Fruit fly (Drosophila melanogaster) whole organism, embryonic: ENCODE data around the gene CG12945.
A peak's percentile ranks its signal among the peaks of the same experiment; 100 is the strongest.

Source experiments
- Abd-B ChIP-seq: fragments of 200-800 bp; sonication (Bioruptor generic); optimal IDR thresholded peaks from 2 replicates; lab custom pipeline; 2018; ENCODE audit warnings: missing biosample characterization, mild to moderate bottlenecking, missing genetic modification characterization, moderate library complexity
- CG10565 ChIP-seq: fragments of 200-800 bp; sonication (Bioruptor generic); optimal IDR thresholded peaks from 3 replicates; lab custom pipeline; 2016; ENCODE audit warnings: missing biosample characterization, mild to moderate bottlenecking, missing genetic modification characterization
- CG10654 ChIP-seq: fragments of 200-800 bp; sonication (Bioruptor generic); optimal IDR thresholded peaks from 2 replicates; lab custom pipeline; 2016; ENCODE audit warnings: missing biosample characterization, missing genetic modification characterization
- CG10959 ChIP-seq: fragments of 200-800 bp; sonication (Bioruptor generic); IDR thresholded peaks from 2 replicates; pipeline ENCODE4 v1.3.6; 2022; ENCODE audit warnings: missing biosample characterization, missing genetic modification characterization
- CG12299 ChIP-seq: fragments of 200-800 bp; sonication (Bioruptor generic); optimal IDR thresholded peaks from 2 replicates; lab custom pipeline; 2018; ENCODE audit warnings: missing biosample characterization, mild to moderate bottlenecking, missing genetic modification characterization
- CG13287 ChIP-seq: fragments of 200-800 bp; sonication (Bioruptor generic); IDR thresholded peaks from 2 replicates; pipeline ENCODE4 v1.3.6; 2022; ENCODE audit warnings: missing biosample characterization, missing genetic modification characterization; ENCODE audit not compliant: partially characterized antibody
- CG1529 ChIP-seq: fragments of 200-800 bp; sonication (Bioruptor generic); optimal IDR thresholded peaks from 3 replicates; lab custom pipeline; 2018; ENCODE audit warnings: missing biosample characterization, missing genetic modification characterization
- CG2199 ChIP-seq: fragments of 200-800 bp; sonication (Bioruptor generic); IDR thresholded peaks from 3 replicates; pipeline ENCODE4 v1.3.6; 2022; ENCODE audit warnings: missing biosample characterization, missing genetic modification characterization
- CG31224 ChIP-seq: fragments of 200-800 bp; sonication (Bioruptor generic); IDR thresholded peaks from 2 replicates; pipeline ENCODE4 v1.3.6; 2022; ENCODE audit warnings: missing biosample characterization, missing genetic modification characterization
- CG3407 ChIP-seq: fragments of 200-800 bp; sonication (Bioruptor generic); optimal IDR thresholded peaks from 2 replicates; lab custom pipeline; 2018; ENCODE audit warnings: missing biosample characterization, mild to moderate bottlenecking, missing genetic modification characterization
- CG3995 ChIP-seq: fragments of 200-800 bp; sonication (Bioruptor generic); optimal IDR thresholded peaks from 3 replicates; lab custom pipeline; 2016; ENCODE audit warnings: missing biosample characterization, missing genetic modification characterization
- CG6272 ChIP-seq: fragments of 200-800 bp; sonication (Bioruptor generic); IDR thresholded peaks from 2 replicates; pipeline ENCODE4 v1.3.6; 2022; ENCODE audit warnings: missing biosample characterization, missing genetic modification characterization
- CG6654 ChIP-seq: fragments of 200-800 bp; sonication (Bioruptor generic); optimal IDR thresholded peaks from 2 replicates; lab custom pipeline; 2017; ENCODE audit warnings: missing biosample characterization, mild to moderate bottlenecking, missing genetic modification characterization
- CG8281 ChIP-seq: fragments of 200-800 bp; sonication (Bioruptor generic); optimal IDR thresholded peaks from 2 replicates; lab custom pipeline; 2018; ENCODE audit warnings: missing biosample characterization, mild to moderate bottlenecking, missing genetic modification characterization, moderate library complexity
- CG8359 ChIP-seq: fragments of 200-800 bp; sonication (Bioruptor generic); optimal IDR thresholded peaks from 2 replicates; lab custom pipeline; 2017; ENCODE audit warnings: missing biosample characterization, mild to moderate bottlenecking, missing genetic modification characterization, borderline replicate concordance
- CG8478 ChIP-seq: fragments of >200 bp; optimal IDR thresholded peaks from 2 replicates; lab custom pipeline; 2018
- CG9437 ChIP-seq: fragments of 200-800 bp; sonication (Bioruptor generic); optimal IDR thresholded peaks from 2 replicates; lab custom pipeline; 2018; ENCODE audit warnings: missing biosample characterization, mild to moderate bottlenecking, missing genetic modification characterization
- D19A ChIP-seq: fragments of 200-800 bp; optimal IDR thresholded peaks from 3 replicates; lab custom pipeline; 2019; ENCODE audit warnings: missing biosample characterization, mild to moderate bottlenecking, missing genetic modification characterization, moderate library complexity
- Dad ChIP-seq: fragments of 200-800 bp; sonication (Bioruptor generic); optimal IDR thresholded peaks from 3 replicates; lab custom pipeline; 2016; ENCODE audit warnings: missing biosample characterization, missing genetic modification characterization
- Dek ChIP-seq: fragments of 200-800 bp; sonication (Bioruptor generic); optimal IDR thresholded peaks from 3 replicates; lab custom pipeline; 2019; ENCODE audit warnings: missing biosample characterization, mild to moderate bottlenecking, missing genetic modification characterization, moderate library complexity
- Doc2 ChIP-seq: fragments of 200-800 bp; sonication (Bioruptor generic); IDR thresholded peaks from 2 replicates; pipeline ENCODE4 v1.3.6; 2022; ENCODE audit warnings: missing biosample characterization, missing genetic modification characterization
- Eip74EF ChIP-seq, 2 experiments: fragments of 200-800 bp in 1 of 2; fragments of >200 bp in 1 of 2; sonication (Bioruptor generic) in 1 of 2; optimal IDR thresholded peaks; 2 replicates each; lab custom pipeline; 2017 to 2019; ENCODE audit warnings: missing biosample characterization in 2 of 2, missing genetic modification characterization in 2 of 2, mild to moderate bottlenecking in 1 of 2, moderate library complexity in 1 of 2
- Gsc ChIP-seq: fragments of 200-800 bp; sonication (Bioruptor generic); IDR thresholded peaks from 2 replicates; pipeline ENCODE4 v1.3.6; 2022; ENCODE audit warnings: missing biosample characterization, missing genetic modification characterization
- NK7.1 ChIP-seq: fragments of 200-800 bp; sonication (Bioruptor generic); optimal IDR thresholded peaks from 3 replicates; lab custom pipeline; 2016; ENCODE audit warnings: missing biosample characterization, missing genetic modification characterization
- Nf-YA ChIP-seq: fragments of 200-800 bp; sonication (Bioruptor generic); IDR thresholded peaks from 2 replicates; pipeline ENCODE4 v1.3.6; 2022; ENCODE audit warnings: missing biosample characterization, missing genetic modification characterization
- Six4 ChIP-seq: fragments of 200-800 bp; sonication (Bioruptor generic); optimal IDR thresholded peaks from 2 replicates; lab custom pipeline; 2016; ENCODE audit warnings: missing biosample characterization, missing genetic modification characterization
- Sox100B ChIP-seq: fragments of 200-800 bp; sonication (Bioruptor generic); optimal IDR thresholded peaks from 3 replicates; lab custom pipeline; 2018; ENCODE audit warnings: missing biosample characterization, mild to moderate bottlenecking, missing genetic modification characterization
- Sry-δ ChIP-seq: fragments of 200-800 bp; sonication (Bioruptor generic); optimal IDR thresholded peaks from 2 replicates; lab custom pipeline; 2016; ENCODE audit warnings: missing biosample characterization, missing genetic modification characterization
- abd-A ChIP-seq: fragments of 200-800 bp; sonication (Bioruptor generic); optimal IDR thresholded peaks from 3 replicates; lab custom pipeline; 2019; ENCODE audit warnings: missing biosample characterization, mild to moderate bottlenecking, missing genetic modification characterization, moderate library complexity
- ase ChIP-seq: fragments of 200-800 bp; sonication (Bioruptor generic); IDR thresholded peaks from 3 replicates; pipeline ENCODE4 v1.3.6; 2022; ENCODE audit warnings: missing biosample characterization, missing genetic modification characterization
- caup ChIP-seq: fragments of 200-800 bp; sonication (Bioruptor generic); optimal IDR thresholded peaks from 3 replicates; lab custom pipeline; 2017; ENCODE audit warnings: missing biosample characterization, mild to moderate bottlenecking, missing genetic modification characterization, moderate library complexity; ENCODE audit not compliant: severe bottlenecking
- chif ChIP-seq, 2 experiments: fragments of 200-800 bp; sonication (Bioruptor generic); optimal IDR thresholded peaks; 3 replicates each; lab custom pipeline; 2016; ENCODE audit warnings: missing biosample characterization in 2 of 2, missing genetic modification characterization in 2 of 2
- ci ChIP-seq: fragments of 200-800 bp; sonication (Bioruptor generic); IDR thresholded peaks from 3 replicates; pipeline ENCODE4 v1.3.6; 2022; ENCODE audit warnings: missing biosample characterization, missing genetic modification characterization
- ftz-f1 ChIP-seq: fragments of 200-800 bp; sonication (Bioruptor generic); optimal IDR thresholded peaks from 2 replicates; lab custom pipeline; 2016; ENCODE audit warnings: missing biosample characterization, missing genetic modification characterization
- hkb ChIP-seq, 2 experiments: fragments of 200-800 bp in 1 of 2; fragments of >200 bp in 1 of 2; sonication (Bioruptor generic) in 1 of 2; IDR thresholded peaks in 1 of 2; optimal IDR thresholded peaks in 1 of 2; 2 replicates each; pipeline versions ENCODE4 v1.3.6 to Lab custom; 2017 to 2022; ENCODE audit warnings: missing biosample characterization in 1 of 2, missing genetic modification characterization in 1 of 2
- ind ChIP-seq: fragments of 200-800 bp; sonication (Bioruptor generic); optimal IDR thresholded peaks from 3 replicates; lab custom pipeline; 2016; ENCODE audit warnings: missing biosample characterization, missing genetic modification characterization
- insv ChIP-seq, 2 experiments: fragments of 200-800 bp; sonication (Bioruptor generic); optimal IDR thresholded peaks; 3 replicates each; lab custom pipeline; 2016 to 2018; ENCODE audit warnings: missing biosample characterization in 2 of 2, missing genetic modification characterization in 2 of 2
- jigr1 ChIP-seq: fragments of 200-800 bp; sonication (Bioruptor generic); IDR thresholded peaks from 3 replicates; pipeline ENCODE4 v1.3.6; 2022; ENCODE audit warnings: missing biosample characterization, missing genetic modification characterization
- lov ChIP-seq, 2 experiments: fragments of 200-800 bp in 1 of 2; fragments of >200 bp in 1 of 2; sonication (Bioruptor generic) in 1 of 2; IDR thresholded peaks in 1 of 2; optimal IDR thresholded peaks in 1 of 2; 2 replicates in 1 of 2; 3 replicates in 1 of 2; pipeline versions ENCODE4 v1.3.6 to Lab custom; 2017 to 2022; ENCODE audit warnings: missing biosample characterization in 1 of 2, missing genetic modification characterization in 1 of 2
- mld ChIP-seq: fragments of 200-800 bp; sonication (Bioruptor generic); IDR thresholded peaks from 3 replicates; pipeline ENCODE4 v1.3.6; 2022; ENCODE audit warnings: missing biosample characterization, missing genetic modification characterization; ENCODE audit not compliant: partially characterized antibody
- peb ChIP-seq: fragments of 200-800 bp; sonication (Bioruptor generic); IDR thresholded peaks from 2 replicates; pipeline ENCODE4 v1.3.6; 2022; ENCODE audit warnings: missing biosample characterization, missing genetic modification characterization
- pfk ChIP-seq: fragments of 200-800 bp; sonication (Bioruptor generic); optimal IDR thresholded peaks from 2 replicates; lab custom pipeline; 2018; ENCODE audit warnings: missing biosample characterization, mild to moderate bottlenecking, missing genetic modification characterization, moderate library complexity
- pita ChIP-seq: fragments of 200-800 bp; sonication (Bioruptor generic); optimal IDR thresholded peaks from 2 replicates; lab custom pipeline; 2017; ENCODE audit warnings: missing biosample characterization, mild to moderate bottlenecking, missing genetic modification characterization
- prd ChIP-seq, 3 experiments: fragments of >200 bp in 2 of 3; fragments of 200-800 bp in 1 of 3; sonication (Bioruptor generic) in 1 of 3; optimal IDR thresholded peaks in 2 of 3; IDR thresholded peaks in 1 of 3; 2 replicates in 2 of 3; 3 replicates in 1 of 3; pipeline versions ENCODE4 v1.3.6 to Lab custom; 2017 to 2022; ENCODE audit warnings: missing biosample characterization in 1 of 3, missing genetic modification characterization in 1 of 3
- sc ChIP-seq, 3 experiments: fragments of >200 bp in 2 of 3; fragments of 200-800 bp in 1 of 3; sonication (Bioruptor generic) in 1 of 3; optimal IDR thresholded peaks; 2 replicates in 2 of 3; 3 replicates in 1 of 3; lab custom pipeline; 2017; ENCODE audit warnings: mild to moderate bottlenecking in 1 of 3, missing biosample characterization in 1 of 3, missing genetic modification characterization in 1 of 3, missing genetic modification reagents in 1 of 3
- slou ChIP-seq: fragments of 200-800 bp; sonication (Bioruptor generic); optimal IDR thresholded peaks from 3 replicates; lab custom pipeline; 2016; ENCODE audit warnings: missing biosample characterization, missing genetic modification characterization
- stwl ChIP-seq: fragments of 200-800 bp; sonication (Bioruptor generic); optimal IDR thresholded peaks from 3 replicates; lab custom pipeline; 2018; ENCODE audit warnings: missing biosample characterization, mild to moderate bottlenecking, missing genetic modification characterization, moderate library complexity
- tgo ChIP-seq: fragments of 200-800 bp; sonication (Bioruptor generic); IDR thresholded peaks from 3 replicates; pipeline ENCODE4 v1.3.6; 2022; ENCODE audit warnings: missing biosample characterization, missing genetic modification characterization

Gene CG12945

dm6 chr3R:9747272-9747874 is 43.6 kb downstream of the CG12945 start, which contains the start of gene CG12948 (continued):
- TF ChIP-seq Sox100B (no peak), slou (GFP tag; lab: Kevin White, UChicago) (no peak), CG10959 (GFP tag; lab: Robert Waterston, UW) (no peak), stwl (tag; lab: Kevin White, UChicago) (no peak), NK7.1 (GFP tag; lab: Kevin White, UChicago) (no peak), tgo (GFP tag; lab: Robert Waterston, UW) (0 out of 3 replicates have a peak, but pooled peaks have one; percentile 40), jigr1 (GFP tag; lab: Robert Waterston, UW) (no peak), Six4 (GFP tag; lab: Kevin White, UChicago) (no peak), CG10654 (GFP tag; lab: Kevin White, UChicago) (no peak), Abd-B (GFP tag; lab: Kevin White, UChicago) (peak; percentile 61), pfk (GFP tag; lab: Kevin White, UChicago) (no peak), D19A (tag; lab: Kevin White, UChicago) (no peak), ftz-f1 (GFP tag; lab: Kevin White, UChicago) (no peak), prd (optimal IDR thresholded peaks at IDR 0.05; lab: Kevin White, UChicago) (no peak), prd (GFP tag; IDR thresholded peaks at IDR 0.05; lab: Robert Waterston, UW) (peak; percentile 34; the same call in 1 of the 3 replicates), pita (GFP tag; lab: Kevin White, UChicago) (no peak), ind (GFP tag; lab: Kevin White, UChicago) (peak; percentile 45), mld (GFP tag; lab: Robert Waterston, UW) (peak; percentile 79; the same call in 1 of the 3 replicates), CG3995 (GFP tag; lab: Kevin White, UChicago) (peak; percentile 52), insv (GFP tag; optimal IDR thresholded peaks at IDR 0.05; lab: Kevin White, UChicago) (peak in 1 of 2 experiments; percentile 32), Dek (no peak), ci (peak; percentile 47; the same call in 1 of the 3 replicates), CG13287 (GFP tag; lab: Robert Waterston, UW) (peak; percentile 96), CG6654 (no peak), CG2199 (no peak), CG1529 (peak; percentile 13), CG6272 (GFP tag; lab: Robert Waterston, UW) (peak; percentile 46; the same call in 1 of the 2 replicates), Sry-δ (peak; percentile 83), Nf-YA (GFP tag; lab: Robert Waterston, UW) (no peak), CG3407 (GFP tag; lab: Kevin White, UChicago) (no peak), lov (optimal IDR thresholded peaks at IDR 0.05; lab: Kevin White, UChicago) (no peak), lov (GFP tag; IDR thresholded peaks at IDR 0.05; lab: Robert Waterston, UW) (no peak), hkb (optimal IDR thresholded peaks at IDR 0.05; lab: Kevin White, UChicago) (no peak), hkb (GFP tag; IDR thresholded peaks at IDR 0.05; lab: Robert Waterston, UW) (no peak), CG9437 (GFP tag; lab: Kevin White, UChicago) (peak; percentile 30), CG10565 (GFP tag; lab: Kevin White, UChicago) (no peak), CG8281 (no peak), CG12299 (tag; lab: Kevin White, UChicago) (no peak), CG8359 (GFP tag; lab: Kevin White, UChicago) (no peak), peb (GFP tag; lab: Robert Waterston, UW) (no peak), caup (no peak), sc (optimal IDR thresholded peaks at IDR 0.05; lab: Kevin White, UChicago) (no peak), sc (GFP tag; optimal IDR thresholded peaks at IDR 0.05; lab: Kevin White, UChicago) (no peak), Eip74EF (GFP tag; optimal IDR thresholded peaks at IDR 0.05; lab: Kevin White, UChicago) (no peak), CG31224 (no peak), ase (GFP tag; lab: Robert Waterston, UW) (no peak), chif (GFP tag; optimal IDR thresholded peaks at IDR 0.05; lab: Kevin White, UChicago) (peak in 1 of 2 experiments; percentile 63), Gsc (no peak), CG8478 (no peak), abd-A (tag; lab: Kevin White, UChicago) (no peak), Doc2 (GFP tag; lab: Robert Waterston, UW) (no peak), Dad (peak; percentile 53)
